Worm (Caenorhabditis elegans) whole organism, L1 larva: Measurements from ENCODE around the gene cyp-33C3.

Experiments used
- C16A3.4 ChIP-seq: fragments of 150-350 bp; optimal IDR thresholded peaks from 2 replicates; lab custom pipeline; 2014; ENCODE audit warnings: missing biosample characterization, missing genetic modification characterization
- C34B4.2 ChIP-seq: sonication (generic microtip); optimal IDR thresholded peaks from 2 replicates; lab custom pipeline; 2017; ENCODE audit warnings: mild to moderate bottlenecking, missing genetic modification characterization, missing compliant biosample characterization
- Y116A8C.19 ChIP-seq: sonication (generic microtip); optimal IDR thresholded peaks from 2 replicates; lab custom pipeline; 2016; ENCODE audit warnings: missing compliant biosample characterization, missing genetic modification characterization, borderline replicate concordance
- aly-2 ChIP-seq: fragments of 150-350 bp; optimal IDR thresholded peaks from 2 replicates; lab custom pipeline; 2014; ENCODE audit warnings: missing biosample characterization, missing genetic modification characterization
- ceh-63 ChIP-seq: fragments of 200-800 bp; sonication (Bioruptor generic); optimal IDR thresholded peaks from 2 replicates; lab custom pipeline; 2018; ENCODE audit warnings: mild to moderate bottlenecking, missing genetic modification characterization, missing compliant biosample characterization
- ceh-82 ChIP-seq, 3 experiments: fragments of 150-350 bp in 1 of 3; sonication (generic microtip) in 2 of 3; optimal IDR thresholded peaks; 2 replicates each; lab custom pipeline; 2014 to 2017; ENCODE audit warnings: missing biosample characterization in 3 of 3, missing genetic modification characterization in 3 of 3
- ceh-88 ChIP-seq: fragments of 200-800 bp; sonication (Bioruptor generic); IDR thresholded peaks from 2 replicates; pipeline ENCODE4 v1.3.6; 2022; ENCODE audit warnings: missing genetic modification characterization, missing compliant biosample characterization
- ceh-90 ChIP-seq: sonication (generic microtip); optimal IDR thresholded peaks from 2 replicates; lab custom pipeline; 2016; ENCODE audit warnings: missing genetic modification characterization, missing compliant biosample characterization
- dpl-1 ChIP-seq, 3 experiments: fragments of 150-350 bp in 2 of 3; sonication (generic microtip) in 1 of 3; optimal IDR thresholded peaks; 2 replicates each; lab custom pipeline; 2014 to 2017; ENCODE audit warnings: missing biosample characterization in 3 of 3, missing genetic modification characterization in 3 of 3, missing genetic modification reagents in 3 of 3
- dsc-1 ChIP-seq: sonication (generic microtip); optimal IDR thresholded peaks from 2 replicates; lab custom pipeline; 2016; ENCODE audit warnings: mild to moderate bottlenecking, missing genetic modification characterization, missing compliant biosample characterization
- efl-1 ChIP-seq, 4 experiments: fragments of 150-350 bp; optimal IDR thresholded peaks in 3 of 4; peaks in 1 of 4; 1 replicate in 1 of 4; 2 replicates in 3 of 4; lab custom pipeline; 2014; ENCODE audit warnings: missing biosample characterization in 2 of 4, missing genetic modification characterization in 2 of 4, missing genetic modification reagents in 2 of 4
- efl-3 ChIP-seq: fragments of 200-800 bp; sonication (Bioruptor generic); optimal IDR thresholded peaks from 2 replicates; lab custom pipeline; 2018; ENCODE audit warnings: mild to moderate bottlenecking, missing genetic modification characterization, missing compliant biosample characterization
- egl-13 ChIP-seq: sonication (generic microtip); optimal IDR thresholded peaks from 2 replicates; lab custom pipeline; 2016; ENCODE audit warnings: missing genotype, missing genetic modification reagents, missing genetic modification characterization, missing compliant biosample characterization
- egl-27 ChIP-seq, 2 experiments: fragments of 150-350 bp in 1 of 2; sonication (generic microtip); optimal IDR thresholded peaks; 3 replicates each; lab custom pipeline; 2017 to 2018; ENCODE audit warnings: missing biosample characterization in 2 of 2, missing genetic modification characterization in 2 of 2, missing genetic modification reagents in 2 of 2
- fkh-10 ChIP-seq: sonication (generic microtip); optimal IDR thresholded peaks from 2 replicates; lab custom pipeline; 2017; ENCODE audit warnings: missing biosample characterization, missing genetic modification reagents, missing genetic modification characterization
- fkh-8 ChIP-seq: sonication (generic microtip); optimal IDR thresholded peaks from 2 replicates; lab custom pipeline; 2016; ENCODE audit warnings: mild to moderate bottlenecking, missing genetic modification characterization, missing compliant biosample characterization
- grh-1 ChIP-seq: fragments of 200-800 bp; sonication (Bioruptor generic); IDR thresholded peaks from 2 replicates; pipeline ENCODE4 v1.3.6; 2022; ENCODE audit warnings: missing genetic modification reagents, missing genetic modification characterization, missing compliant biosample characterization
- hlh-17 ChIP-seq: fragments of 200-800 bp; sonication (Bioruptor generic); optimal IDR thresholded peaks from 2 replicates; lab custom pipeline; 2018; ENCODE audit warnings: missing genetic modification characterization, mild to moderate bottlenecking, missing compliant biosample characterization, moderate library complexity, borderline replicate concordance
- hlh-4 ChIP-seq: sonication (generic microtip); optimal IDR thresholded peaks from 2 replicates; lab custom pipeline; 2016; ENCODE audit warnings: mild to moderate bottlenecking, missing genetic modification characterization, missing compliant biosample characterization
- irx-1 ChIP-seq: sonication (generic microtip); optimal IDR thresholded peaks from 2 replicates; lab custom pipeline; 2016; ENCODE audit warnings: missing genetic modification characterization, missing compliant biosample characterization
- jun-1 ChIP-seq: fragments of 150-350 bp; optimal IDR thresholded peaks from 2 replicates; lab custom pipeline; 2014; ENCODE audit warnings: missing biosample characterization, missing genetic modification reagents, missing genetic modification characterization
- lin-13 ChIP-seq: fragments of 150-350 bp; optimal IDR thresholded peaks from 2 replicates; lab custom pipeline; 2014; ENCODE audit warnings: missing biosample characterization, missing genetic modification reagents, missing genetic modification characterization
- lin-14 ChIP-seq: fragments of 200-800 bp; sonication (Bioruptor generic); optimal IDR thresholded peaks from 2 replicates; lab custom pipeline; 2018; ENCODE audit warnings: mild to moderate bottlenecking, missing genetic modification characterization, moderate library complexity, missing compliant biosample characterization
- lin-15B ChIP-seq: fragments of 150-350 bp; sonication (generic microtip); optimal IDR thresholded peaks from 3 replicates; lab custom pipeline; 2014; ENCODE audit warnings: missing biosample characterization, missing genetic modification characterization
- lin-35 ChIP-seq, 2 experiments: fragments of 150-350 bp; optimal IDR thresholded peaks; 2 replicates each; lab custom pipeline; 2014; ENCODE audit warnings: missing biosample characterization in 2 of 2, missing genetic modification characterization in 2 of 2, missing genetic modification reagents in 2 of 2
- lir-3 ChIP-seq: sonication (generic microtip); optimal IDR thresholded peaks from 2 replicates; lab custom pipeline; 2016; ENCODE audit warnings: mild to moderate bottlenecking, missing genetic modification characterization, moderate library complexity, missing compliant biosample characterization; ENCODE audit not compliant: poor library complexity
- mep-1 ChIP-seq: fragments of 150-350 bp; optimal IDR thresholded peaks from 2 replicates; lab custom pipeline; 2014; ENCODE audit warnings: missing biosample characterization, missing genetic modification characterization
- nhr-12 ChIP-seq: sonication (generic microtip); optimal IDR thresholded peaks from 2 replicates; lab custom pipeline; 2017; ENCODE audit warnings: missing biosample characterization, missing genetic modification characterization
- nhr-19 ChIP-seq: fragments of 200-800 bp; sonication (Bioruptor generic); conservative IDR thresholded peaks from 2 replicates; pipeline ENCODE4 v1.3.6; 2022; ENCODE audit warnings: missing genetic modification characterization, missing compliant biosample characterization
- nhr-237 ChIP-seq: fragments of 150-350 bp; optimal IDR thresholded peaks from 2 replicates; lab custom pipeline; 2014; ENCODE audit warnings: missing biosample characterization, missing genetic modification characterization
- nhr-71 ChIP-seq: sonication (generic microtip); optimal IDR thresholded peaks from 2 replicates; lab custom pipeline; 2016; ENCODE audit warnings: mild to moderate bottlenecking, missing genetic modification characterization, moderate library complexity, missing compliant biosample characterization
- nhr-77 ChIP-seq: fragments of 150-350 bp; optimal IDR thresholded peaks from 2 replicates; lab custom pipeline; 2014; ENCODE audit warnings: missing biosample characterization, missing genetic modification characterization
- nhr-85 ChIP-seq: sonication (generic microtip); peaks from one replicate; lab custom pipeline; 2016; ENCODE audit warnings: missing genetic modification characterization, inconsistent platforms, missing compliant biosample characterization
- nhr-90 ChIP-seq: sonication (generic microtip); optimal IDR thresholded peaks from 2 replicates; lab custom pipeline; 2016; ENCODE audit warnings: mild to moderate bottlenecking, missing genetic modification characterization, missing compliant biosample characterization; ENCODE audit not compliant: poor library complexity
- pax-3 ChIP-seq: fragments of 200-800 bp; sonication (Bioruptor generic); optimal IDR thresholded peaks from 2 replicates; lab custom pipeline; 2018; ENCODE audit warnings: mild to moderate bottlenecking, missing genetic modification characterization, moderate library complexity, missing compliant biosample characterization
- rnt-1 ChIP-seq: sonication (generic microtip); optimal IDR thresholded peaks from 2 replicates; lab custom pipeline; 2016; ENCODE audit warnings: mild to moderate bottlenecking, missing genetic modification characterization, moderate library complexity, missing compliant biosample characterization
- snpc-4 ChIP-seq: fragments of 150-350 bp; optimal IDR thresholded peaks from 2 replicates; lab custom pipeline; 2014; ENCODE audit warnings: missing biosample characterization, missing genetic modification characterization
- snu-23 ChIP-seq: sonication (generic microtip); optimal IDR thresholded peaks from 2 replicates; lab custom pipeline; 2016; ENCODE audit warnings: missing genetic modification characterization, missing compliant biosample characterization
- sptf-1 ChIP-seq: fragments of 150-350 bp; optimal IDR thresholded peaks from 2 replicates; lab custom pipeline; 2014; ENCODE audit warnings: missing biosample characterization, missing genetic modification characterization
- swsn-7 ChIP-seq: sonication (generic microtip); optimal IDR thresholded peaks from 2 replicates; lab custom pipeline; 2016; ENCODE audit warnings: missing genetic modification characterization, missing compliant biosample characterization
- tlp-1 ChIP-seq: fragments of 150-350 bp; optimal IDR thresholded peaks from 2 replicates; lab custom pipeline; 2014; ENCODE audit warnings: missing biosample characterization, missing genetic modification characterization
- unc-30 ChIP-seq: sonication (generic microtip); optimal IDR thresholded peaks from 2 replicates; lab custom pipeline; 2017; ENCODE audit warnings: missing biosample characterization, missing genetic modification characterization
- unc-62 ChIP-seq: fragments of 150-350 bp; optimal IDR thresholded peaks from 2 replicates; lab custom pipeline; 2014; ENCODE audit warnings: missing biosample characterization, missing genetic modification reagents, missing genetic modification characterization
- vab-15 ChIP-seq: sonication (generic microtip); optimal IDR thresholded peaks from 2 replicates; lab custom pipeline; 2017; ENCODE audit warnings: missing genotype, mild to moderate bottlenecking, missing genetic modification characterization, missing compliant biosample characterization
- xbp-1 ChIP-seq: sonication (generic microtip); optimal IDR thresholded peaks from 2 replicates; lab custom pipeline; 2016; ENCODE audit warnings: missing genetic modification characterization, missing compliant biosample characterization
- zip-4 ChIP-seq: fragments of 200-800 bp; sonication (Bioruptor generic); optimal IDR thresholded peaks from 2 replicates; lab custom pipeline; 2018; ENCODE audit warnings: mild to moderate bottlenecking, missing genetic modification characterization, moderate library complexity, missing compliant biosample characterization
- ztf-4 ChIP-seq: fragments of 150-350 bp; optimal IDR thresholded peaks from 2 replicates; lab custom pipeline; 2014; ENCODE audit warnings: missing biosample characterization, missing genetic modification characterization

cyp-33C3 gene

ce11 chrV:2271750-2272149 lies 29.2 kb downstream of the cyp-33C3 start, which contains the start of gene Y5H2A.1:
TSS of gene Y5H2A.1 (minus strand) at chrV:2271850.
- TF ChIP-seq xbp-1 (tag; lab: Kevin White, UChicago) (no peak), sptf-1 (tag; lab: Kevin White, UChicago) (no peak), fkh-10 (GFP tag; lab: Kevin White, UChicago) (no peak), nhr-71 (tag; lab: Kevin White, UChicago) (no peak), nhr-85 (tag; lab: Kevin White, UChicago) (no peak), grh-1 (no peak), nhr-12 (tag; lab: Kevin White, UChicago) (no peak), unc-30 (tag; lab: Kevin White, UChicago) (no peak), Y116A8C.19 (tag; lab: Kevin White, UChicago) (no peak), jun-1 (tag; lab: Kevin White, UChicago) (no peak), swsn-7 (no peak), vab-15 (tag; lab: Kevin White, UChicago) (no peak), unc-62 (GFP tag; lab: Kevin White, UChicago) (no peak)
- TF ChIP-seq, all 84 proteins: peak for 0

ce11 chrV:2274253-2274892 lies 31.8 kb downstream of the cyp-33C3 start, which contains the start of the genes Y5H2A.4 and abu-4:
TSS of gene Y5H2A.4 (minus strand) at chrV:2274353.
TSS of gene abu-4 (plus strand) at chrV:2274842.
- TF ChIP-seq C34B4.2 (no peak), dsc-1 (no peak), unc-30 (tag; lab: Kevin White, UChicago) (no peak), dpl-1 (GFP tag; optimal IDR thresholded peaks at IDR 0.05; lab: Kevin White, UChicago) (no peak), lin-15B (tag; lab: Kevin White, UChicago) (no peak), sptf-1 (tag; lab: Kevin White, UChicago) (no peak), jun-1 (tag; lab: Kevin White, UChicago) (no peak), aly-2 (tag; lab: Kevin White, UChicago) (no peak), rnt-1 (tag; lab: Kevin White, UChicago) (no peak), C16A3.4 (tag; lab: Kevin White, UChicago) (no peak), ceh-90 (tag; lab: Kevin White, UChicago) (no peak), nhr-90 (tag; lab: Kevin White, UChicago) (no peak), egl-27 (tag; optimal IDR thresholded peaks at IDR 0.05; lab: Kevin White, UChicago) (no peak), fkh-8 (no peak), mep-1 (tag; lab: Kevin White, UChicago) (no peak), ceh-88 (GFP tag; lab: Robert Waterston, UW) (no peak), ztf-4 (tag; lab: Kevin White, UChicago) (no peak), tlp-1 (no peak), hlh-17 (no peak)
- TF ChIP-seq, all 84 proteins: peak for 0

ce11 chrV:2277260-2277659 lies 34.7 kb downstream of the cyp-33C3 start:
- peak; percentile 21 for TF ChIP-seq nhr-71 (tag; lab: Kevin White, UChicago)
- TF ChIP-seq efl-1 (optimal IDR thresholded peaks at IDR 0.05; lab: Kevin White, UChicago), result no peak
- peak in 1 of 2 experiments; percentile 81 for TF ChIP-seq efl-1 (GFP tag; optimal IDR thresholded peaks at IDR 0.05 in 1 of 2; lab: Kevin White, UChicago)
- TF ChIP-seq aly-2 (tag; lab: Kevin White, UChicago), result no peak
- peak in 1 of 2 experiments; percentile 48 for TF ChIP-seq lin-35 (GFP tag; optimal IDR thresholded peaks at IDR 0.05; lab: Kevin White, UChicago)
- no peak for TF ChIP-seq nhr-19 (GFP tag; lab: Robert Waterston, UW)
- no peak for TF ChIP-seq lin-15B (tag; lab: Kevin White, UChicago)
- no peak for TF ChIP-seq egl-13 (tag; lab: Kevin White, UChicago)
- TF ChIP-seq ceh-63 (GFP tag; lab: Kevin White, UChicago), result no peak
- TF ChIP-seq ceh-90 (tag; lab: Kevin White, UChicago), result no peak
- TF ChIP-seq dsc-1, result no peak
- no peak for TF ChIP-seq hlh-4 (tag; lab: Kevin White, UChicago)
- no peak for TF ChIP-seq efl-3 (GFP tag; lab: Kevin White, UChicago)
- no peak for TF ChIP-seq pax-3 (tag; lab: Kevin White, UChicago)
- peak in 1 of 3 experiments; percentile 21 for TF ChIP-seq ceh-82 (tag; optimal IDR thresholded peaks at IDR 0.05; lab: Kevin White, UChicago)
- no peak for TF ChIP-seq nhr-237
- TF ChIP-seq snpc-4 (tag; lab: Kevin White, UChicago), result no peak
- TF ChIP-seq snu-23 (GFP tag; lab: Kevin White, UChicago), result peak; percentile 19
- no peak for TF ChIP-seq irx-1
- peak; percentile 42 for TF ChIP-seq nhr-85 (tag; lab: Kevin White, UChicago)
- peak; percentile 19 for TF ChIP-seq fkh-8
- TF ChIP-seq lin-13 (GFP tag; lab: Kevin White, UChicago), result peak; percentile 25
- TF ChIP-seq nhr-77 (tag; lab: Kevin White, UChicago), result peak; percentile 50
- TF ChIP-seq lin-14 (GFP tag; lab: Kevin White, UChicago), result peak; percentile 67
- TF ChIP-seq lir-3 (tag; lab: Kevin White, UChicago), result no peak
- TF ChIP-seq zip-4 (GFP tag; lab: Kevin White, UChicago), result no peak
